Fruit fly (Drosophila melanogaster) whole organism, wandering third instar larva: Measurements from ENCODE around the gene Delta.

Source experiments
- CG32264 ChIP-seq: fragments of 200-800 bp; sonication (Bioruptor generic); optimal IDR thresholded peaks from 2 replicates; lab custom pipeline; 2016; ENCODE audit warnings: missing biosample characterization, missing genetic modification characterization
- CG9705 ChIP-seq: fragments of 200-800 bp; sonication (Bioruptor generic); optimal IDR thresholded peaks from 2 replicates; lab custom pipeline; 2018; ENCODE audit warnings: missing biosample characterization, mild to moderate bottlenecking, missing genetic modification characterization
- CrebA ChIP-seq: fragments of 200-800 bp; sonication (Bioruptor generic); optimal IDR thresholded peaks from 2 replicates; lab custom pipeline; 2016; ENCODE audit warnings: missing biosample characterization, mild to moderate bottlenecking, missing genetic modification characterization, borderline replicate concordance
- Dfd ChIP-seq: fragments of >200 bp; optimal IDR thresholded peaks from 2 replicates; lab custom pipeline; 2017; ENCODE audit warnings: missing biosample characterization, missing genetic modification characterization
- Dif ChIP-seq: fragments of 200-275, 200-300 bp; sonication (Bioruptor generic); optimal IDR thresholded peaks from 2 replicates; lab custom pipeline; 2018; ENCODE audit warnings: missing biosample characterization, missing genetic modification characterization; ENCODE audit not compliant: partially characterized antibody
- GATAd ChIP-seq: sonication (Bioruptor generic); optimal IDR thresholded peaks from 2 replicates; lab custom pipeline; 2016; ENCODE audit warnings: missing biosample characterization, missing genetic modification characterization
- HLH106 ChIP-seq: fragments of 200-800 bp; optimal IDR thresholded peaks from 3 replicates; lab custom pipeline; 2019; ENCODE audit warnings: missing biosample characterization, mild to moderate bottlenecking, missing genetic modification characterization, moderate library complexity
- Hnf4 ChIP-seq: fragments of 200-800 bp; sonication (Bioruptor generic); optimal IDR thresholded peaks from 2 replicates; lab custom pipeline; 2016; ENCODE audit warnings: missing biosample characterization, mild to moderate bottlenecking, missing genetic modification characterization
- Hr83 ChIP-seq: fragments of 200-300 bp; sonication (Bioruptor generic); optimal IDR thresholded peaks from 2 replicates; lab custom pipeline; 2016; ENCODE audit warnings: missing biosample characterization, mild to moderate bottlenecking, missing genetic modification characterization, moderate library complexity; ENCODE audit not compliant: poor library complexity, severe bottlenecking
- Jra ChIP-seq: sonication (Bioruptor generic); optimal IDR thresholded peaks from 2 replicates; lab custom pipeline; 2016; ENCODE audit warnings: missing biosample characterization, missing genetic modification characterization
- Mio ChIP-seq: sonication (Bioruptor generic); optimal IDR thresholded peaks from 2 replicates; lab custom pipeline; 2016; ENCODE audit warnings: missing biosample characterization, missing genetic modification characterization
- Myc ChIP-seq: fragments of >200 bp; optimal IDR thresholded peaks from 2 replicates; lab custom pipeline; 2017
- N ChIP-seq: fragments of >200 bp; optimal IDR thresholded peaks from 2 replicates; lab custom pipeline; 2018; ENCODE audit warnings: missing biosample characterization, missing external identifiers, missing genetic modification characterization
- OdsH ChIP-seq: fragments of 200-800 bp; sonication (Bioruptor generic); optimal IDR thresholded peaks from 2 replicates; lab custom pipeline; 2016; ENCODE audit warnings: missing biosample characterization, mild to moderate bottlenecking, missing genetic modification characterization
- Rel ChIP-seq, 2 experiments: fragments of 200-800 bp; sonication (Bioruptor generic) in 1 of 2; optimal IDR thresholded peaks; 2 replicates in 1 of 2; 3 replicates in 1 of 2; lab custom pipeline; 2016 to 2019; ENCODE audit warnings: mild to moderate bottlenecking in 2 of 2, missing biosample characterization in 2 of 2, missing genetic modification characterization in 2 of 2, moderate library complexity in 1 of 2
- Sp1 ChIP-seq: fragments of 200-800 bp; sonication (Bioruptor generic); optimal IDR thresholded peaks from 3 replicates; lab custom pipeline; 2019; ENCODE audit warnings: missing biosample characterization, mild to moderate bottlenecking, missing genetic modification characterization, moderate library complexity
- Vsx2 ChIP-seq: fragments of 200-300, 225-300 bp; sonication (Bioruptor generic); optimal IDR thresholded peaks from 2 replicates; lab custom pipeline; 2018; ENCODE audit warnings: missing biosample characterization, missing genetic modification characterization; ENCODE audit not compliant: partially characterized antibody
- br ChIP-seq: fragments of 200-800 bp; sonication (Bioruptor generic); optimal IDR thresholded peaks from 2 replicates; lab custom pipeline; 2016; ENCODE audit warnings: missing biosample characterization, missing genetic modification characterization
- brk ChIP-seq: fragments of 200-800 bp; sonication (Bioruptor generic); optimal IDR thresholded peaks from 2 replicates; lab custom pipeline; 2016; ENCODE audit warnings: missing biosample characterization, mild to moderate bottlenecking, missing genetic modification characterization
- dmrt93B ChIP-seq: fragments of 200-800 bp; sonication (Bioruptor generic); optimal IDR thresholded peaks from 2 replicates; lab custom pipeline; 2018; ENCODE audit warnings: missing biosample characterization, mild to moderate bottlenecking, missing genetic modification characterization
- dsf ChIP-seq: sonication (Bioruptor generic); optimal IDR thresholded peaks from 2 replicates; lab custom pipeline; 2016; ENCODE audit warnings: missing biosample characterization, missing genetic modification characterization, borderline replicate concordance
- ey ChIP-seq: fragments of 200-800 bp; sonication (Bioruptor generic); optimal IDR thresholded peaks from 2 replicates; lab custom pipeline; 2016; ENCODE audit warnings: missing biosample characterization, missing genetic modification characterization
- foxo ChIP-seq, 2 experiments: fragments of 200-800 bp; sonication (Bioruptor generic); optimal IDR thresholded peaks; 2 replicates in 1 of 2; 3 replicates in 1 of 2; lab custom pipeline; 2016 to 2017; ENCODE audit warnings: missing biosample characterization in 2 of 2, missing genetic modification characterization in 2 of 2
- fru ChIP-seq: fragments of 200-800 bp; sonication (Bioruptor generic); optimal IDR thresholded peaks from 3 replicates; lab custom pipeline; 2016; ENCODE audit warnings: missing biosample characterization, mild to moderate bottlenecking, missing genetic modification characterization
- h ChIP-seq: fragments of 200-800 bp; sonication (Bioruptor generic); optimal IDR thresholded peaks from 3 replicates; lab custom pipeline; 2016; ENCODE audit warnings: missing biosample characterization, mild to moderate bottlenecking, missing genetic modification characterization
- jim ChIP-seq: fragments of 175-275, 200-325 bp; sonication (Bioruptor generic); optimal IDR thresholded peaks from 2 replicates; lab custom pipeline; 2016; ENCODE audit warnings: missing biosample characterization, mild to moderate bottlenecking, missing genetic modification characterization
- lola ChIP-seq: fragments of >200 bp; optimal IDR thresholded peaks from 2 replicates; lab custom pipeline; 2017; ENCODE audit warnings: missing biosample characterization, missing genetic modification characterization
- pan ChIP-seq: fragments of >200 bp; optimal IDR thresholded peaks from 2 replicates; lab custom pipeline; 2017
- psq ChIP-seq: fragments of 200-800 bp; sonication (Bioruptor generic); optimal IDR thresholded peaks from 3 replicates; lab custom pipeline; 2017; ENCODE audit warnings: missing biosample characterization, mild to moderate bottlenecking, missing genetic modification characterization, moderate library complexity
- rgr ChIP-seq: fragments of 200-800 bp; sonication (Bioruptor generic); optimal IDR thresholded peaks from 3 replicates; lab custom pipeline; 2016; ENCODE audit warnings: missing biosample characterization, mild to moderate bottlenecking, missing genetic modification characterization
- sage ChIP-seq: fragments of 200-800 bp; sonication (Bioruptor generic); optimal IDR thresholded peaks from 2 replicates; lab custom pipeline; 2016; ENCODE audit warnings: missing biosample characterization, mild to moderate bottlenecking, missing genetic modification characterization
- tai ChIP-seq: sonication (Bioruptor generic); optimal IDR thresholded peaks from 2 replicates; lab custom pipeline; 2016; ENCODE audit warnings: missing biosample characterization, missing genetic modification characterization
- usp ChIP-seq: fragments of >200 bp; optimal IDR thresholded peaks from 2 replicates; lab custom pipeline; 2017; ENCODE audit warnings: missing biosample characterization, missing genetic modification characterization
- woc ChIP-seq: sonication (Bioruptor generic); optimal IDR thresholded peaks from 2 replicates; lab custom pipeline; 2016; ENCODE audit warnings: missing biosample characterization, mild to moderate bottlenecking, missing genetic modification characterization

Gene Delta

DNA sequence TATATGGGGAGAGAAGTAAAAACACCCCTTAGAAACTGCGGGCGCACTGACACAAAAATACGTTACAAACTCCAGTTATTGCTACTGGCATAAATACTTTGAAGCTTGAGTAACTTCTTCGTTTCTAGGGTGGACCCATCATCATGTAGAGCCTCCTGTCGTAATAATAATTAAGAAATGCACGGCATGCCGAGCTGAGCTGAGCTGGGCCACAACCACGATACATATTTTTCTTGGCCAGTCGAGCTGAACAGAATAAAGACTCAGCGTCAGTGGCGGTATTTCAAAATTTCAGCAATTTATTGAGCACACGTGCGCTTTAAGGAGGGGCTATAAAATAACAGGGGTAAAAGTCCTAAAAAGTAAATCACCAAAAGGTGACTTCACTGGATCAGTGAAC lies 7.6 kb downstream of the Delta start:
- TF ChIP-seq lola (GFP tag; lab: Kevin White, UChicago) (no peak), h (GFP tag; lab: Kevin White, UChicago) (no peak)

DNA sequence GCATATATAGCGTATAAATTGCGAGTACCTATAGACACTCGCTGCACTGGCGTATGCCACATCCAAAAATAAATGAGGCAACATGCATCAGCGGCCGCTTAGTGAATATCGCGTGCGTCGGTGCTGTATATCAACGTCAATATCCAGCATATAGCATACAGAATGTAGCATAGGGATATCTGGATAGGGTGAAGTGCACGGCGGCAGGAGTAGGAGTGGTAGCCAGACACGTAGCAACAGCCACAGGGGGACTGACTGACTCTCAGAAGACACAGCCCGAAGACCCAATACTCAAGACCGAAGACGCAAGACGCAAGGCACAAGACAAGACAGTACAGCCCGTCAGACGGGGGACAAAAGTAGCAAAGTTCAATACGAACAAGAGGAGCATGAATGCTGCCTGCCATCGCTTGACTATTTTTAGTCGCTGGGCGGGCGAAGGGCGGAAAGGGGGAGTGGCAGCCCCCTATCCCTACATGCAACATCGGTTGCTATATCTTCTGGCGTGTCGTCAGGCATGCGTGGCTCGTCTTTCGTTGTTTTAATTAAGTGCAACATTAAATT lies 8.8 kb downstream of the Delta start:
- TF ChIP-seq pan (lab: Kevin White, UChicago) (no peak), CG9705 (GFP tag; lab: Kevin White, UChicago) (no peak), Myc (lab: Kevin White, UChicago) (no peak), sage (no peak), br (GFP tag; lab: Kevin White, UChicago) (no peak), foxo (GFP tag; optimal IDR thresholded peaks at IDR 0.05; lab: Kevin White, UChicago) (no peak), jim (GFP tag; lab: Kevin White, UChicago) (no peak), Hr83 (GFP tag; lab: Kevin White, UChicago) (no peak), h (GFP tag; lab: Kevin White, UChicago) (no peak), dmrt93B (GFP tag; lab: Kevin White, UChicago) (no peak)

DNA sequence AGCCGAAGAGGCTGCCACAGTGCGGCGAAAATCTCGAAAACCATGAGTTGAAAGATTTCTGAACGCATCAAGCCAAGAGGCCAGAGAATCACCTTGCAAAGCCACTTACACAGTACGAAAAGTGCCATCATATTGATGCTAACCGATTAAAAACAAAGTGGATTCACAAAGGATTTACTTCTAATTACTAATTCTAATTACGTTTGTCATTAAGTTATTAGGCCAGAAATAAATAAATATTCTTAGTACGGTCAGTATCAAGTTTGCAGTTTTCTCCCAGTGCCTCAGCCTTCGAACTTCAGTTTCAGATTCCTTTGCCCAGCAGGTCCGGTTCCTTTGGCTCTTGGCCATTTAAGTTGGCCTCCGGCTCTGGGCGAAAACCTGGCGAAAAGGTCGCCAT lies 11.7 kb downstream of the Delta start:
- peak; percentile 92 for TF ChIP-seq br (GFP tag; lab: Kevin White, UChicago)
- TF ChIP-seq N (GFP tag; lab: Kevin White, UChicago), result no peak
- TF ChIP-seq Rel (GFP tag; optimal IDR thresholded peaks at IDR 0.05; lab: Kevin White, UChicago), result peak; percentile 38
- no peak for TF ChIP-seq Rel (tag; optimal IDR thresholded peaks at IDR 0.05; lab: Kevin White, UChicago)
- TF ChIP-seq Dif, result no peak
- TF ChIP-seq h (GFP tag; lab: Kevin White, UChicago), result peak; percentile 86
- peak; percentile 8 for TF ChIP-seq Mio
- TF ChIP-seq CG32264, result peak; percentile 39
- TF ChIP-seq dmrt93B (GFP tag; lab: Kevin White, UChicago), result peak; percentile 60
- peak; percentile 93 for TF ChIP-seq rgr (GFP tag; lab: Kevin White, UChicago)
- peak; percentile 39 for TF ChIP-seq dsf (GFP tag; lab: Kevin White, UChicago)
- peak; percentile 80 for TF ChIP-seq Sp1 (GFP tag; lab: Kevin White, UChicago)
- no peak for TF ChIP-seq lola (GFP tag; lab: Kevin White, UChicago)
- TF ChIP-seq Hnf4 (GFP tag; lab: Kevin White, UChicago), result peak; percentile 89
- no peak for TF ChIP-seq Myc (lab: Kevin White, UChicago)
- TF ChIP-seq GATAd (GFP tag; lab: Kevin White, UChicago), result peak; percentile 27
- peak; percentile 93 for TF ChIP-seq OdsH (GFP tag; lab: Kevin White, UChicago)
- peak; percentile 17 for TF ChIP-seq CG9705 (GFP tag; lab: Kevin White, UChicago)
- no peak for TF ChIP-seq Hr83 (GFP tag; lab: Kevin White, UChicago)
- peak; percentile 61 for TF ChIP-seq sage
- peak; percentile 75 for TF ChIP-seq brk (GFP tag; lab: Kevin White, UChicago)
- TF ChIP-seq CrebA (GFP tag; lab: Kevin White, UChicago), result peak; percentile 54
- TF ChIP-seq psq (GFP tag; lab: Kevin White, UChicago), result peak; percentile 85
- peak in 1 of 2 experiments; percentile 90 for TF ChIP-seq foxo (GFP tag; optimal IDR thresholded peaks at IDR 0.05; lab: Kevin White, UChicago)
- TF ChIP-seq ey, result peak; percentile 94
- TF ChIP-seq fru (GFP tag; lab: Kevin White, UChicago), result peak; percentile 89
- no peak for TF ChIP-seq Dfd (GFP tag; lab: Kevin White, UChicago)
- TF ChIP-seq tai, result peak; percentile 86
- peak; percentile 77 for TF ChIP-seq Jra (GFP tag; lab: Kevin White, UChicago)
- peak; percentile 80 for TF ChIP-seq woc (GFP tag; lab: Kevin White, UChicago)
- TF ChIP-seq HLH106 (tag; lab: Kevin White, UChicago), result peak; percentile 80

DNA sequence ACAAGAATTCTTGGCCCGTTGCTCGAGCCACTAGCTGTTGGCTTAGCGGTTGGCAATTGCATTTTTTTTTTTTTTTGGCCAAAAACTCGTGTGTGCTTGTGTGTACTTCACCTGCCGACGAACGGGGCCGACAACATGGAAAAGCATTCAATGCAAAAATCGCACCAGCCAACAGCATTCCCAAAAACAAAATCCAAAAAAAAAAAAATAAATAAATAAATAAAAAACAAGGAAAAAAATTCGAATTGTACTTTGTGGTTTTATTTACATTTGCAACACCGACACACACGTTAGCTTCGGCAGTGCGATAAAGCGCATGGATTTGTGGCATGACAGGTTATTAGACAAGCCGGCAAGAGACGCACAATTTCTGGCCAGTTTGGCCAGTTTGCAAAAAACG lies 12.8 kb downstream of the Delta start:
- TF ChIP-seq Hr83 (GFP tag; lab: Kevin White, UChicago) (no peak), Hnf4 (GFP tag; lab: Kevin White, UChicago) (no peak), foxo (GFP tag; optimal IDR thresholded peaks at IDR 0.05; lab: Kevin White, UChicago) (no peak), dmrt93B (GFP tag; lab: Kevin White, UChicago) (no peak), Vsx2 (GFP tag; lab: Kevin White, UChicago) (no peak), N (GFP tag; lab: Kevin White, UChicago) (no peak), usp (GFP tag; lab: Kevin White, UChicago) (no peak), tai (no peak), pan (lab: Kevin White, UChicago) (no peak), Sp1 (GFP tag; lab: Kevin White, UChicago) (no peak), GATAd (GFP tag; lab: Kevin White, UChicago) (no peak), CG9705 (GFP tag; lab: Kevin White, UChicago) (no peak), sage (no peak), ey (no peak), Dfd (GFP tag; lab: Kevin White, UChicago) (no peak), lola (GFP tag; lab: Kevin White, UChicago) (no peak)
